Worm (Caenorhabditis elegans) whole organism, L4 larva: ENCODE measurements around the gene lpr-4.

Experiments used
- D1046.2 ChIP-seq: fragments of 200-800 bp; sonication (Bioruptor generic); IDR thresholded peaks from 2 replicates; pipeline ENCODE4 v1.3.6; 2022; ENCODE audit warnings: missing genetic modification characterization, missing compliant biosample characterization
- F37D6.2 ChIP-seq: sonication (generic microtip); optimal IDR thresholded peaks from 2 replicates; lab custom pipeline; 2016; ENCODE audit warnings: mild to moderate bottlenecking, missing genetic modification characterization, missing compliant biosample characterization
- Y105C5A.15 ChIP-seq: fragments of 200-800 bp; sonication (Bioruptor generic); IDR thresholded peaks from 2 replicates; pipeline ENCODE4 v1.3.6; 2022; ENCODE audit warnings: missing genetic modification characterization, missing compliant biosample characterization
- aha-1 ChIP-seq: fragments of 150-350 bp; peaks from one replicate; lab custom pipeline; 2014; ENCODE audit warnings: missing biosample characterization, missing genetic modification characterization
- ceh-20 ChIP-seq: fragments of 200-800 bp; sonication (Bioruptor generic); IDR thresholded peaks from 2 replicates; pipeline ENCODE4 v1.3.6; 2022; ENCODE audit warnings: missing genetic modification reagents, missing genetic modification characterization, missing compliant biosample characterization
- ceh-62 ChIP-seq: sonication (generic microtip); optimal IDR thresholded peaks from 2 replicates; lab custom pipeline; 2017; ENCODE audit warnings: missing biosample characterization, missing genetic modification characterization
- dmd-6 ChIP-seq: fragments of 200-800 bp; sonication (Bioruptor generic); IDR thresholded peaks from 2 replicates; pipeline ENCODE4 v1.3.6; 2022; ENCODE audit warnings: missing genetic modification reagents, missing genetic modification characterization, missing compliant biosample characterization
- dve-1 ChIP-seq: sonication (generic microtip); optimal IDR thresholded peaks from 2 replicates; lab custom pipeline; 2017; ENCODE audit warnings: antibody characterized with exemption, mild to moderate bottlenecking, missing genetic modification characterization, missing compliant biosample characterization; ENCODE audit not compliant: insufficient read depth
- hlh-30 ChIP-seq: sonication (generic microtip); optimal IDR thresholded peaks from 2 replicates; lab custom pipeline; 2017; ENCODE audit warnings: antibody characterized with exemption, mild to moderate bottlenecking, missing genetic modification characterization, missing compliant biosample characterization; ENCODE audit not compliant: insufficient read depth
- lin-38 ChIP-seq: fragments of 200-800 bp; sonication (Bioruptor generic); IDR thresholded peaks from 2 replicates; pipeline ENCODE4 v1.3.6; 2022; ENCODE audit warnings: missing genetic modification reagents, missing genetic modification characterization, missing compliant biosample characterization
- lir-3 ChIP-seq: sonication (generic microtip); optimal IDR thresholded peaks from 2 replicates; lab custom pipeline; 2016; ENCODE audit warnings: mild to moderate bottlenecking, missing genetic modification characterization, missing compliant biosample characterization
- madf-5 ChIP-seq, 2 experiments: fragments of 200-800 bp; sonication (Bioruptor generic); IDR thresholded peaks; 2 replicates each; pipeline ENCODE4 v1.3.6; 2022; ENCODE audit warnings: missing compliant biosample characterization in 2 of 2, missing genetic modification characterization in 2 of 2
- mep-1 ChIP-seq: fragments of 150-350 bp; sonication (generic microtip); optimal IDR thresholded peaks from 3 replicates; lab custom pipeline; 2014; ENCODE audit warnings: missing biosample characterization, missing genetic modification characterization
- nhr-28 ChIP-seq: fragments of 150-350 bp; optimal IDR thresholded peaks from 2 replicates; lab custom pipeline; 2014; ENCODE audit warnings: missing biosample characterization, missing genetic modification characterization
- nhr-41 ChIP-seq: fragments of 200-800 bp; sonication (Bioruptor generic); IDR thresholded peaks from 2 replicates; pipeline ENCODE4 v1.3.6; 2022; ENCODE audit warnings: missing genetic modification reagents, missing genetic modification characterization, missing compliant biosample characterization
- pha-4 ChIP-seq, 2 experiments: fragments of 150-350 bp in 1 of 2; fragments of 200-800 bp in 1 of 2; sonication (Bioruptor generic) in 1 of 2; IDR thresholded peaks in 1 of 2; optimal IDR thresholded peaks in 1 of 2; 2 replicates each; pipeline versions ENCODE4 v1.3.6 to Lab custom; 2014 to 2022; ENCODE audit warnings: missing genetic modification characterization in 2 of 2, missing genetic modification reagents in 2 of 2, missing biosample characterization in 1 of 2, missing compliant biosample characterization in 1 of 2
- php-3 ChIP-seq: fragments of 200-800 bp; sonication (Bioruptor generic); IDR thresholded peaks from 2 replicates; pipeline ENCODE4 v1.3.6; 2022; ENCODE audit warnings: missing genetic modification reagents, missing genetic modification characterization, missing compliant biosample characterization
- pqm-1 ChIP-seq: sonication (generic microtip); optimal IDR thresholded peaks from 2 replicates; lab custom pipeline; 2017; ENCODE audit warnings: missing biosample characterization, missing genetic modification characterization
- set-16 ChIP-seq: fragments of 200-800 bp; sonication (Bioruptor generic); IDR thresholded peaks from 2 replicates; pipeline ENCODE4 v1.3.6; 2022; ENCODE audit warnings: missing genetic modification reagents, missing genetic modification characterization, missing compliant biosample characterization
- tag-97 ChIP-seq: fragments of 200-800 bp; sonication (Bioruptor generic); IDR thresholded peaks from 2 replicates; pipeline ENCODE4 v1.3.6; 2022; ENCODE audit warnings: missing genetic modification characterization, missing compliant biosample characterization
- tra-1 ChIP-seq: fragments of 200-800 bp; sonication (Bioruptor generic); IDR thresholded peaks from 2 replicates; pipeline ENCODE4 v1.3.6; 2022; ENCODE audit warnings: missing genetic modification reagents, missing genetic modification characterization, missing compliant biosample characterization
- unc-62 ChIP-seq, 3 experiments: fragments of 150-350 bp in 1 of 3; sonication (generic microtip); optimal IDR thresholded peaks in 2 of 3; peaks in 1 of 3; 1 replicate in 1 of 3; 2 replicates in 2 of 3; lab custom pipeline; 2014 to 2017; ENCODE audit warnings: missing biosample characterization in 3 of 3, missing genetic modification characterization in 3 of 3, missing genetic modification reagents in 3 of 3, missing genotype in 1 of 3

The lpr-4 gene

ce11 chrX:11103173-11103572, 38.2 kb downstream of the lpr-4 start:
- no peak for TF ChIP-seq lir-3 (tag; lab: Kevin White, UChicago)
- TF ChIP-seq mep-1 (tag; lab: Kevin White, UChicago): no peak
- TF ChIP-seq unc-62 (GFP tag; optimal IDR thresholded peaks at IDR 0.05 in 1 of 2; lab: Kevin White, UChicago): no peak
- TF ChIP-seq unc-62 (tag; optimal IDR thresholded peaks at IDR 0.05; lab: Kevin White, UChicago): no peak
- no peak for TF ChIP-seq D1046.2
- TF ChIP-seq tag-97 (GFP tag; lab: Robert Waterston, UW): peak; percentile 70; the same call in 1 of the 2 replicates
- TF ChIP-seq pqm-1: peak; percentile 4
- TF ChIP-seq dmd-6 (GFP tag; lab: Robert Waterston, UW): peak; percentile 24; the same call in 1 of the 2 replicates
- TF ChIP-seq F37D6.2 (tag; lab: Kevin White, UChicago): no peak

ce11 chrX:11104883-11105629, 40.1 kb downstream of the lpr-4 start, which contains the start of gene W02H3.1:
Gene W02H3.1 (minus strand): TSS chrX:11105460.
- TF ChIP-seq php-3 (GFP tag; lab: Robert Waterston, UW) (peak; percentile 89), pha-4 (GFP tag; IDR thresholded peaks at IDR 0.05; lab: Robert Waterston, UW) (no peak), pha-4 (tag; optimal IDR thresholded peaks at IDR 0.05; lab: Kevin White, UChicago) (no peak), nhr-28 (tag; lab: Kevin White, UChicago) (peak; percentile 41), hlh-30 (tag; lab: Kevin White, UChicago) (peak; percentile 33), dve-1 (tag; lab: Kevin White, UChicago) (no peak), aha-1 (tag; lab: Kevin White, UChicago) (peak; percentile 75), pqm-1 (peak; percentile 65), tra-1 (peak; percentile 60; the same call in 1 of the 2 replicates), dmd-6 (GFP tag; lab: Robert Waterston, UW) (peak; percentile 71; the same call in 1 of the 2 replicates), ceh-20 (GFP tag; lab: Robert Waterston, UW) (0 out of 2 replicates have a peak, but pooled peaks have one; percentile 47)

- TF ChIP-seq D1046.2 (no peak), aha-1 (tag; lab: Kevin White, UChicago) (peak; percentile 4), madf-5 (GFP tag; IDR thresholded peaks at IDR 0.05; lab: Robert Waterston, UW) (no peak)
- TF ChIP-seq, all 104 proteins: peak for 1
These were observed 42.1 kb downstream of the lpr-4 start, which contains the start of gene clc-17 for ce11 chrX:11107076-11107475. Gene clc-17 (plus strand): TSS chrX:11107376.

DNA sequence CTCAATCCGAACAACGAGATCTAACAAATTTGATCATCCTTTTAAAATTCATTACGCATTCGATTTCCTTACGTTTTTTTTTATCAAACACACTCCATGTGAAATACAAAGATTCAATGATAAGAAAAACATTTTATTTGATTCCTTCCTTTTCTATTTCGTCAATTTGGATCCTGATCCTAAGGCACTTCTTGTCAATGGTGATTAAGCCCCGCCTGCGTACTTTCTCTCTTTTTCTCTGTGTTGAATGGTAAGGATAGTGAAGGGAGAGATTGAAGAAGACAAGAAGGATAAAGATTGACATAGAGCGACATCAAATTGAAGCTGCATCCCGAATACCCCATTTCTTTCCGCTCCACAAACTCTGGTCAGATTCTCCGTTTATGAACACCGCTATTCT, 44.3 kb downstream of the lpr-4 start, which contains the start of gene grd-1:
TSS of gene grd-1 (plus strand) at position 241 of the 400 bp plus-strand sequence.
- TF ChIP-seq nhr-28 (tag; lab: Kevin White, UChicago) (peak; percentile 14), unc-62 (GFP tag; optimal IDR thresholded peaks at IDR 0.05 in 1 of 2; lab: Kevin White, UChicago) (peak in 1 of 2 experiments; percentile 73), unc-62 (tag; optimal IDR thresholded peaks at IDR 0.05; lab: Kevin White, UChicago) (no peak), nhr-41 (GFP tag; lab: Robert Waterston, UW) (no peak), ceh-62 (tag; lab: Kevin White, UChicago) (no peak), tra-1 (no peak)

ce11 chrX:11114420-11114819, 49.5 kb downstream of the lpr-4 start:
- TF ChIP-seq nhr-41 (GFP tag; lab: Robert Waterston, UW) (no peak), Y105C5A.15 (no peak), aha-1 (tag; lab: Kevin White, UChicago) (no peak), lin-38 (GFP tag; lab: Robert Waterston, UW) (no peak), set-16 (peak; percentile 96), pha-4 (GFP tag; IDR thresholded peaks at IDR 0.05; lab: Robert Waterston, UW) (no peak; the same call in 1 of the 2 replicates), pha-4 (tag; optimal IDR thresholded peaks at IDR 0.05; lab: Kevin White, UChicago) (no peak)
